Fruit fly (Drosophila melanogaster): Measurements from ENCODE around the gene CG11313.
A peak's percentile ranks its signal among the peaks of the same experiment; 100 is the strongest.

DNA sequence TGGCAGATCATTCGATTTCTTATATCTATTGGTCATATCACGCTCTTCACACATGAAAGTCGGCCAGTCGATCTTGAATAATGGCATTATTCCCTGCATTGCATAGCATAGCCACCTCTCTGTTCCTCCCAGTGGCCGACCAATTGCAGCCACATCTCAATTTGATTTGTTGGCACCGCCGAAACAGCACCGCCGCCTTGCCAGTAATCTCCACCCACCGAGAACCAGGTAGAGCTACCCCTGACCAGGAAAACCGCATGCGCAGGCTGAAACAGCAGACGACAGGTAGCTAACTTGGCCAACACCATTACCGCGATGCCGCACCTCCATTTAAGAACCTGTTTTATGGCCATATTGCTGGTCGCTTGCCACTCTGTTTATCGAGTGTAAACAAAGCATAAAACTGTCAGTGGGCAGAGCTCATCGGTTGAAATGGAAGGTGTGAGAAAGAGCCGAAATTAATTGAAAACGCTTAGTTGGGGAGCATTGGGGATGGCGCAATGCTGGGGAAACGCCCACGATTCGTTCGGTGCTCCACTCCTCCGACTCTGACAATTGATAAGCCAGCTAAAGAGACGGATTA, 36.0 kb upstream of the CG11313 start:
- TF ChIP-seq Sox102F (GFP tag; optimal IDR thresholded peaks at IDR 0.05) (no peak), Hr38 (GFP tag; optimal IDR thresholded peaks at IDR 0.05) (no peak), achi (GFP tag; optimal IDR thresholded peaks at IDR 0.05) (no peak), spab (GFP tag; optimal IDR thresholded peaks at IDR 0.05) (no peak), CG4318 (GFP tag; optimal IDR thresholded peaks at IDR 0.05) (no peak), CG7368 (GFP tag; optimal IDR thresholded peaks at IDR 0.05) (no peak), CG6854 (GFP tag; optimal IDR thresholded peaks at IDR 0.05) (no peak), Hr4 (GFP tag; optimal IDR thresholded peaks at IDR 0.05) (no peak), fkh (GFP tag; optimal IDR thresholded peaks at IDR 0.05) (peak; percentile 78), net (GFP tag; optimal IDR thresholded peaks at IDR 0.05) (no peak), CG8319 (GFP tag; optimal IDR thresholded peaks at IDR 0.05) (no peak), Eip78C (GFP tag) (no peak), Eip93F (GFP tag; optimal IDR thresholded peaks at IDR 0.05) (no peak), acj6 (GFP tag; optimal IDR thresholded peaks at IDR 0.05) (no peak)
